Fruit fly (Drosophila melanogaster) whole organism, embryonic: ENCODE measurements around the gene Cyfip.

Source experiments
- Abd-B ChIP-seq: fragments of 200-800 bp; sonication (Bioruptor generic); optimal IDR thresholded peaks from 2 replicates; lab custom pipeline; 2018; ENCODE audit warnings: missing biosample characterization, mild to moderate bottlenecking, missing genetic modification characterization, moderate library complexity
- Antp ChIP-seq: fragments of 200-800 bp; sonication (Bioruptor generic); optimal IDR thresholded peaks from 3 replicates; lab custom pipeline; 2016; ENCODE audit warnings: missing biosample characterization, missing genetic modification characterization
- Atf3 ChIP-seq: fragments of 200-800 bp; sonication (Bioruptor generic); optimal IDR thresholded peaks from 3 replicates; lab custom pipeline; 2016; ENCODE audit warnings: missing biosample characterization, missing genetic modification characterization
- Bgb ChIP-seq: fragments of 200-800 bp; sonication (Bioruptor generic); IDR thresholded peaks from 2 replicates; pipeline ENCODE4 v1.3.6; 2022; ENCODE audit warnings: missing biosample characterization, missing genetic modification characterization; ENCODE audit not compliant: partially characterized antibody
- Bteb2 ChIP-seq: fragments of 200-800 bp; sonication (Bioruptor generic); optimal IDR thresholded peaks from 2 replicates; lab custom pipeline; 2016; ENCODE audit warnings: missing biosample characterization, missing genetic modification characterization
- CG11696 ChIP-seq: fragments of 200-800 bp; sonication (Bioruptor generic); IDR thresholded peaks from 2 replicates; pipeline ENCODE4 v1.3.6; 2022; ENCODE audit warnings: missing biosample characterization, missing genetic modification characterization
- CG12391 ChIP-seq: fragments of 200-800 bp; sonication (Bioruptor generic); optimal IDR thresholded peaks from 3 replicates; lab custom pipeline; 2018; ENCODE audit warnings: missing biosample characterization, mild to moderate bottlenecking, missing genetic modification characterization, moderate library complexity
- CG12659 ChIP-seq: fragments of 200-800 bp; sonication (Bioruptor generic); optimal IDR thresholded peaks from 3 replicates; lab custom pipeline; 2017; ENCODE audit warnings: mild to moderate bottlenecking, missing biosample characterization, missing genetic modification reagents, missing genetic modification characterization
- CG13296 ChIP-seq: fragments of 200-800 bp; sonication (Bioruptor generic); optimal IDR thresholded peaks from 3 replicates; lab custom pipeline; 2018; ENCODE audit warnings: missing biosample characterization, mild to moderate bottlenecking, missing genetic modification characterization
- CG16863 ChIP-seq: fragments of 200-800 bp; sonication (Bioruptor generic); optimal IDR thresholded peaks from 3 replicates; lab custom pipeline; 2016; ENCODE audit warnings: missing biosample characterization, missing genetic modification characterization
- CG1832 ChIP-seq: fragments of 200-800 bp; sonication (Bioruptor generic); optimal IDR thresholded peaks from 2 replicates; lab custom pipeline; 2017; ENCODE audit warnings: missing biosample characterization, mild to moderate bottlenecking, missing genetic modification characterization, inconsistent platforms
- CG2875 ChIP-seq: fragments of 200-800 bp; sonication (Bioruptor generic); optimal IDR thresholded peaks from 2 replicates; lab custom pipeline; 2017; ENCODE audit warnings: missing biosample characterization, mild to moderate bottlenecking, missing genetic modification characterization, missing genetic modification reagents
- CG31365 ChIP-seq: fragments of 200-800 bp; sonication (Bioruptor generic); optimal IDR thresholded peaks from 2 replicates; lab custom pipeline; 2018; ENCODE audit warnings: missing biosample characterization, mild to moderate bottlenecking, missing genetic modification characterization
- CG31388 ChIP-seq: fragments of 200-800 bp; sonication (Bioruptor generic); optimal IDR thresholded peaks from 2 replicates; lab custom pipeline; 2016; ENCODE audit warnings: missing biosample characterization, missing genetic modification characterization
- CG33557 ChIP-seq: fragments of 200-800 bp; sonication (Bioruptor generic); optimal IDR thresholded peaks from 2 replicates; lab custom pipeline; 2019; ENCODE audit warnings: missing biosample characterization, mild to moderate bottlenecking, missing genetic modification characterization, moderate library complexity
- CG34376 ChIP-seq: fragments of 200-800 bp; sonication (Bioruptor generic); optimal IDR thresholded peaks from 2 replicates; lab custom pipeline; 2018; ENCODE audit warnings: missing biosample characterization, mild to moderate bottlenecking, missing genetic modification characterization
- CG4707 ChIP-seq: fragments of 200-800 bp; sonication (Bioruptor generic); optimal IDR thresholded peaks from 2 replicates; lab custom pipeline; 2018; ENCODE audit warnings: missing biosample characterization, mild to moderate bottlenecking, missing genetic modification characterization, moderate library complexity
- CG6765 ChIP-seq: fragments of 200-800 bp; sonication (Bioruptor generic); optimal IDR thresholded peaks from 3 replicates; lab custom pipeline; 2017; ENCODE audit warnings: missing biosample characterization, mild to moderate bottlenecking, missing genetic modification characterization
- CG7839 ChIP-seq: fragments of 200-800 bp; sonication (Bioruptor generic); optimal IDR thresholded peaks from 3 replicates; lab custom pipeline; 2018; ENCODE audit warnings: missing biosample characterization, mild to moderate bottlenecking, missing genetic modification characterization, moderate library complexity
- CG8388 ChIP-seq: fragments of 200-800 bp; sonication (Bioruptor generic); optimal IDR thresholded peaks from 2 replicates; lab custom pipeline; 2019; ENCODE audit warnings: missing biosample characterization, mild to moderate bottlenecking, missing genetic modification characterization, moderate library complexity
- CoRest ChIP-seq: fragments of 200-800 bp; sonication (Bioruptor generic); optimal IDR thresholded peaks from 3 replicates; lab custom pipeline; 2018; ENCODE audit warnings: missing biosample characterization, mild to moderate bottlenecking, missing genetic modification characterization, moderate library complexity
- E2f1 ChIP-seq: fragments of 200-800 bp; sonication (Bioruptor generic); IDR thresholded peaks from 2 replicates; pipeline ENCODE4 v1.3.6; 2022; ENCODE audit warnings: missing biosample characterization, missing genetic modification characterization
- Fer1 ChIP-seq: fragments of 200-800 bp; sonication (Bioruptor generic); optimal IDR thresholded peaks from 2 replicates; lab custom pipeline; 2017; ENCODE audit warnings: missing biosample characterization, mild to moderate bottlenecking, missing genetic modification characterization
- HLHmδ ChIP-seq: fragments of 200-800 bp; sonication (Bioruptor generic); optimal IDR thresholded peaks from 2 replicates; lab custom pipeline; 2018; ENCODE audit warnings: missing biosample characterization, mild to moderate bottlenecking, missing genetic modification characterization, moderate library complexity
- Hmx ChIP-seq: fragments of 200-800 bp; sonication (Bioruptor generic); optimal IDR thresholded peaks from 2 replicates; lab custom pipeline; 2016; ENCODE audit warnings: missing biosample characterization, missing genetic modification characterization
- Hr78 ChIP-seq, 2 experiments: fragments of 200-800 bp in 1 of 2; fragments of >200 bp in 1 of 2; sonication (Bioruptor generic) in 1 of 2; optimal IDR thresholded peaks; 2 replicates each; lab custom pipeline; 2017 to 2019; ENCODE audit warnings: missing biosample characterization in 2 of 2, missing genetic modification characterization in 2 of 2, mild to moderate bottlenecking in 1 of 2, moderate library complexity in 1 of 2
- Opbp ChIP-seq: fragments of 200-800 bp; sonication (Bioruptor generic); IDR thresholded peaks from 3 replicates; pipeline ENCODE4 v1.3.6; 2022; ENCODE audit warnings: missing biosample characterization, missing genetic modification characterization; ENCODE audit not compliant: partially characterized antibody
- Rfx ChIP-seq: fragments of 200-800 bp; sonication (Bioruptor generic); IDR thresholded peaks from 2 replicates; pipeline ENCODE4 v1.3.6; 2022; ENCODE audit warnings: missing biosample characterization, missing genetic modification characterization
- Sin3A ChIP-seq: fragments of >200 bp; optimal IDR thresholded peaks from 2 replicates; lab custom pipeline; 2018
- Ssrp ChIP-seq: fragments of 200-800 bp; sonication (Bioruptor generic); optimal IDR thresholded peaks from 2 replicates; lab custom pipeline; 2018; ENCODE audit warnings: missing biosample characterization, mild to moderate bottlenecking, missing genetic modification characterization, moderate library complexity
- ase ChIP-seq: fragments of 200-800 bp; sonication (Bioruptor generic); IDR thresholded peaks from 3 replicates; pipeline ENCODE4 v1.3.6; 2022; ENCODE audit warnings: missing biosample characterization, missing genetic modification characterization
- ash1 ChIP-seq: fragments of 200-800 bp; sonication (Bioruptor generic); optimal IDR thresholded peaks from 2 replicates; lab custom pipeline; 2018; ENCODE audit warnings: missing biosample characterization, mild to moderate bottlenecking, missing genetic modification characterization
- emc ChIP-seq: fragments of 200-800 bp; sonication (Bioruptor generic); optimal IDR thresholded peaks from 2 replicates; lab custom pipeline; 2016; ENCODE audit warnings: missing biosample characterization, missing genetic modification characterization
- en ChIP-seq: fragments of 200-800 bp; sonication (Bioruptor generic); optimal IDR thresholded peaks from 2 replicates; lab custom pipeline; 2016; ENCODE audit warnings: missing biosample characterization, missing genetic modification characterization
- fru ChIP-seq: fragments of >200 bp; optimal IDR thresholded peaks from 2 replicates; lab custom pipeline; 2017
- ham ChIP-seq: fragments of 200-800 bp; sonication (Bioruptor generic); IDR thresholded peaks from 2 replicates; pipeline ENCODE4 v1.3.6; 2022; ENCODE audit warnings: missing biosample characterization, missing genetic modification characterization
- hb ChIP-seq: fragments of 200-800 bp; sonication (Bioruptor generic); IDR thresholded peaks from 3 replicates; pipeline ENCODE4 v1.3.6; 2022; ENCODE audit warnings: missing biosample characterization, missing genetic modification characterization; ENCODE audit not compliant: partially characterized antibody
- jumu ChIP-seq: fragments of 200-800 bp; sonication (Bioruptor generic); optimal IDR thresholded peaks from 3 replicates; lab custom pipeline; 2016; ENCODE audit warnings: missing biosample characterization, missing genetic modification characterization
- lov ChIP-seq, 2 experiments: fragments of 200-800 bp in 1 of 2; fragments of >200 bp in 1 of 2; sonication (Bioruptor generic) in 1 of 2; IDR thresholded peaks in 1 of 2; optimal IDR thresholded peaks in 1 of 2; 2 replicates in 1 of 2; 3 replicates in 1 of 2; pipeline versions ENCODE4 v1.3.6 to Lab custom; 2017 to 2022; ENCODE audit warnings: missing biosample characterization in 1 of 2, missing genetic modification characterization in 1 of 2
- luna ChIP-seq: fragments of 200-800 bp; sonication (Bioruptor generic); optimal IDR thresholded peaks from 2 replicates; lab custom pipeline; 2016; ENCODE audit warnings: missing biosample characterization, missing genetic modification characterization
- mld ChIP-seq: fragments of 200-800 bp; sonication (Bioruptor generic); IDR thresholded peaks from 3 replicates; pipeline ENCODE4 v1.3.6; 2022; ENCODE audit warnings: missing biosample characterization, missing genetic modification characterization; ENCODE audit not compliant: partially characterized antibody
- nerfin-2 ChIP-seq: fragments of 200-800 bp; sonication (Bioruptor generic); IDR thresholded peaks from 2 replicates; pipeline ENCODE4 v1.3.6; 2022; ENCODE audit warnings: missing biosample characterization, missing genetic modification characterization; ENCODE audit not compliant: partially characterized antibody
- run ChIP-seq: fragments of 200-800 bp; sonication (Bioruptor generic); optimal IDR thresholded peaks from 3 replicates; lab custom pipeline; 2018; ENCODE audit warnings: missing biosample characterization, mild to moderate bottlenecking, missing genetic modification characterization
- slbo ChIP-seq: fragments of 200-800 bp; sonication (Bioruptor generic); IDR thresholded peaks from 2 replicates; pipeline ENCODE4 v1.3.6; 2022; ENCODE audit warnings: missing biosample characterization, missing genetic modification characterization
- sr ChIP-seq: fragments of 200-800 bp; sonication (Bioruptor generic); IDR thresholded peaks from 3 replicates; pipeline ENCODE4 v1.3.6; 2022; ENCODE audit warnings: missing biosample characterization, missing genetic modification characterization
- tll ChIP-seq, 2 experiments: fragments of 200-800 bp in 1 of 2; fragments of >200 bp in 1 of 2; sonication (Bioruptor generic) in 1 of 2; optimal IDR thresholded peaks; 2 replicates each; lab custom pipeline; 2017 to 2019; ENCODE audit warnings: missing biosample characterization in 2 of 2, missing genetic modification characterization in 2 of 2, mild to moderate bottlenecking in 1 of 2, moderate library complexity in 1 of 2
- tna ChIP-seq: fragments of 200-800 bp; sonication (Bioruptor generic); IDR thresholded peaks from 2 replicates; pipeline ENCODE4 v1.3.6; 2022; ENCODE audit warnings: missing biosample characterization, missing genetic modification characterization; ENCODE audit not compliant: partially characterized antibody
- trem ChIP-seq: fragments of 200-800 bp; optimal IDR thresholded peaks from 3 replicates; lab custom pipeline; 2019; ENCODE audit warnings: missing biosample characterization, mild to moderate bottlenecking, missing genetic modification characterization, moderate library complexity
- ttk ChIP-seq: fragments of 200-800 bp; sonication (Bioruptor generic); IDR thresholded peaks from 2 replicates; pipeline ENCODE4 v2.1.2; 2022; ENCODE audit warnings: missing biosample characterization, missing genetic modification characterization
- tx ChIP-seq: fragments of 200-800 bp; sonication (Bioruptor generic); optimal IDR thresholded peaks from 2 replicates; lab custom pipeline; 2016; ENCODE audit warnings: missing biosample characterization, missing genetic modification characterization
- vvl ChIP-seq: fragments of 200-800 bp; sonication (Bioruptor generic); IDR thresholded peaks from 2 replicates; pipeline ENCODE4 v1.3.6; 2022; ENCODE audit warnings: missing biosample characterization, missing genetic modification characterization

Cyfip gene

dm6 chr3R:15366839-15367238 lies 33.8 kb downstream of the Cyfip start (continued):
- TF ChIP-seq CG31388 (GFP tag; lab: Kevin White, UChicago) (no peak), CG16863 (GFP tag; lab: Kevin White, UChicago) (no peak), ham (GFP tag; lab: Robert Waterston, UW) (no peak), Antp (GFP tag; lab: Kevin White, UChicago) (no peak), CG1832 (GFP tag; lab: Kevin White, UChicago) (no peak), CG31365 (tag; lab: Kevin White, UChicago) (no peak), ttk (GFP tag; lab: Robert Waterston, UW) (peak; percentile 18; the same call in 1 of the 2 replicates), lov (optimal IDR thresholded peaks at IDR 0.05; lab: Kevin White, UChicago) (no peak), lov (GFP tag; IDR thresholded peaks at IDR 0.05; lab: Robert Waterston, UW) (no peak), tx (GFP tag; lab: Kevin White, UChicago) (no peak), CG12659 (GFP tag; lab: Kevin White, UChicago) (peak; percentile 30), fru (no peak), Rfx (GFP tag; lab: Robert Waterston, UW) (peak; percentile 39), E2f1 (GFP tag; lab: Robert Waterston, UW) (0 out of 2 replicates have a peak, but pooled peaks have one; percentile 21), ash1 (no peak), jumu (GFP tag; lab: Kevin White, UChicago) (no peak), sr (GFP tag; lab: Robert Waterston, UW) (no peak), trem (tag; lab: Kevin White, UChicago) (no peak), Bteb2 (GFP tag; lab: Kevin White, UChicago) (no peak), Atf3 (GFP tag; lab: Kevin White, UChicago) (no peak), Fer1 (GFP tag; lab: Kevin White, UChicago) (peak; percentile 59), CG13296 (GFP tag; lab: Kevin White, UChicago) (peak; percentile 20), ase (no peak), HLHmδ (GFP tag; lab: Kevin White, UChicago) (no peak), tll (GFP tag; optimal IDR thresholded peaks at IDR 0.05; lab: Kevin White, UChicago) (no peak), CG7839 (tag; lab: Kevin White, UChicago) (no peak), mld (GFP tag; lab: Robert Waterston, UW) (no peak), vvl (GFP tag; lab: Robert Waterston, UW) (peak; percentile 77), CG6765 (peak; percentile 8), Sin3A (lab: Kevin White, UChicago) (no peak), Opbp (GFP tag; lab: Robert Waterston, UW) (no peak), run (tag; lab: Kevin White, UChicago) (no peak), tna (no peak), CG4707 (no peak), CG8388 (GFP tag; lab: Kevin White, UChicago) (peak; percentile 64), slbo (GFP tag; lab: Robert Waterston, UW) (peak; percentile 66), emc (GFP tag; lab: Kevin White, UChicago) (no peak), CG2875 (GFP tag; lab: Kevin White, UChicago) (no peak), CoRest (tag; lab: Kevin White, UChicago) (no peak), nerfin-2 (GFP tag; lab: Robert Waterston, UW) (no peak), hb (GFP tag; lab: Robert Waterston, UW) (no peak), Bgb (GFP tag; lab: Robert Waterston, UW) (no peak), CG33557 (GFP tag; lab: Kevin White, UChicago) (no peak), CG34376 (GFP tag; lab: Kevin White, UChicago) (no peak), luna (GFP tag; lab: Kevin White, UChicago) (no peak), Hmx (GFP tag; lab: Kevin White, UChicago) (no peak), Abd-B (GFP tag; lab: Kevin White, UChicago) (no peak), CG12391 (tag; lab: Kevin White, UChicago) (peak; percentile 62), CG11696 (no peak), en (no peak), Hr78 (GFP tag; optimal IDR thresholded peaks at IDR 0.05; lab: Kevin White, UChicago) (no peak), Ssrp (no peak)
